Fruit fly (Drosophila melanogaster) ovary, adult (tissue): ENCODE results near the gene CG6678.

ENCODE experiments used
- CG17801 ChIP-seq: fragments of 200-800 bp; optimal IDR thresholded peaks from 2 replicates; lab custom pipeline; 2019; ENCODE audit warnings: missing biosample characterization, mild to moderate bottlenecking, missing genetic modification characterization, moderate library complexity; ENCODE audit not compliant: partially characterized antibody

The CG6678 gene

dm6 chr3R:21921363-21922208 is 34.8 kb downstream of the CG6678 start:
- TF ChIP-seq CG17801 (GFP tag; lab: Kevin White, UChicago) = no peak

DNA sequence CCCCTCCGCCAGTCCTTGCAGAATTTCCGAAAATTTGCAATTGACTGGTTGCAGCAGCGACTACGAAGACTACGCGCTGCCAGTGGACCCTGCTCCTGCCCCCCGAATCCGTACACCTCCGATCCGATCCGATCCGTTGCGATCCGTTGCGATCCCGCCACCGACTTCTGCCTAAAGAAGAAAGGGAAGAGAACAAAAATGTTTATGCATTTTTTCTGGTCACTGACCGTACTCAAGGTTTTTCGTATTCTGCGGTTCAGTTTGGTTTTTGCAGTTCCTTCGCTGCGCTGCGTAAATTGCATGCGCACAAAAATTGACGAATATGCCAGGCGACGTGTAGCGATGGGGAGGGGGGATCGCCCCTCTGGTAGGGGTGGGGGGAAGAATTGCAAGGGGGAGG is 35.4 kb downstream of the CG6678 start:
- no peak for TF ChIP-seq CG17801 (GFP tag; lab: Kevin White, UChicago)

DNA sequence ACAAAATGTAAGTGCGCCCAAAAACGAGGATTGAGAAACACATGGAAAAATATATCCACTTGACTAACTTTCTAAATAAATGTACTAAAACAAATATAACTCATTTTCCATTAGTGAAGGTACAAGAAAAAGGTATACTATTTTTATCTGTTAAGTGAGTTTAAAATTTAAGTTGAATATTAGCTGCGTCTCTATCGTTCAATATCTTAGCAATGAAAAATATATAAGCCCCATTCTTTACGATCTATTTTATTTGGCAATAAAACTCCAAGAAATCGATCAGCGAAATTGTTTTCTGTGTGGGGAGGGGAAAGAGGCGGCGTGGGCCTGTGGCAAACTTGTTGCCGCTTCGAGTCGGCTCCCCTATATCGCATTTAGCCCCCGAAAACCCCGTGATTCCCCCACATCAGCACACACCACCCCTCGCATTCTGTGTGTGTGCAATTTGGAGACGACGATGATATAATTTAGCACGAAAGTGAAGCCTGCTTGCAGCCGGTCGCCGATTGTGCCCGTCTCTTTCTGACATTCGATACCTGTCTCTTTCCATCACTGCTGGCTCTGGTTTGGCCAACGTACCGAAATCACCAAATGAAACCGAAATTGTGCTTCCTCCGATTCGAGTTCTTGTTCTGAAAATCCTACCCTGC is 36.0 kb downstream of the CG6678 start:
- no peak for TF ChIP-seq CG17801 (GFP tag; lab: Kevin White, UChicago)

- TF ChIP-seq CG17801 (GFP tag; lab: Kevin White, UChicago) = no peak
Observed at dm6 chr3R:21923742-21924141, 36.9 kb downstream of the CG6678 start.

- TF ChIP-seq CG17801 (GFP tag; lab: Kevin White, UChicago) = no peak
Observed at dm6 chr3R:21928214-21928613, 41.4 kb downstream of the CG6678 start.

DNA sequence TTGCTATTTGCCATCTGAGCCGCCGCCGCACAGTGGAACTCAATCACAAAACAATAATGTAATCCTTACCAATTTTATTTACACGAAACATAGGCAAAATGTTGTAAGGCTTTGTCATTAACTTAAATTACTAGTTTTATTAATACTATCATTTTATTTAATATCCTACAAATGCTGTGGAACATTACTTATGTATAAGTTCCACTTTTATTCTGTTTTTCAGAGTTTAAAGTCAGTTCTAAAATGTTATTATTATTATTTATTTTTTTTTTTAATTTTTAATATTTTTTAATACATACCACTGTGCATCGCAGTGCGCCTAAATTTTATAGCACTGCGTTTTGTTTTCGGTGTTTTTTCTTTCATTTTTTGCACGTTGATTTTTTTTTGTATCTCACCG is 44.5 kb downstream of the CG6678 start:
- peak; percentile 40 for TF ChIP-seq CG17801 (GFP tag; lab: Kevin White, UChicago)

DNA sequence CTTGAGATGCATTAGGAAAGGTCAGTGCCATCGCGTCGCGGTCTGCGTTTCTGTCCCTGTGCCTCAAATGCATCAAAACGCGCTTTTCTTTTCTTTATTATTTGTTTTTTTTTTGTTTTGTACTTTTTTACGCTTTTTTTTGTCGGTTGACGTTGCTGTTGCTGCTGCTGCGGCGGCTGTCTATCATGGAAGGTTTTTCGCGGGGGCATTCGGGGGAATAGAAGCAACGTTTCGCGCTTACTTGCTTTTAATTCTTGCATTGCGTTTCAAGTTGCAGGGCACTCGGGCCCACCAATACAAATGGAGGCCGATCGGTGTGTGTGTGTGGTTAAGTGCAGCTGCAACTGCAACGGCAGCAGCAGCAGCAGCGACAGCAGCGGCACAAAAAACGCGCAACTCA is 47.1 kb downstream of the CG6678 start:
- TF ChIP-seq CG17801 (GFP tag; lab: Kevin White, UChicago) = no peak

DNA sequence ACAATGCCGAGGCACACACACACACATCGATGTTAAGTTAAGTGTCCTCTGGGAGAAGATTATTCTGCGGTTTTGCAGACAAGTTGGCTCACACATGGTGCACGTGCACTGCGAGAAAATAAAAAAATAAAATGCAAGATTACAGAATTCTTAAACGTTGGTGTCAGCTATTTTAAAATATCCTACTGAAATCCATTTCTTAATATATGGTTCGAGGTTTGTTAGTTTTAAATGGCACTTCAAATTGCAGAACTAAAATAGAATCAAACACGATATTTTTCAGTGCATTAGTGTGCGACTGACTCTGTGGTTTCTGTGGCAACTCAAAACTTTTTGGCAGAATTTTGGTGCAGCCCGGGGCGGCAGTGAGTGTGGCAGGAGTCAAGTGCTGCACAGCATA is 48.4 kb downstream of the CG6678 start:
- no peak for TF ChIP-seq CG17801 (GFP tag; lab: Kevin White, UChicago)

DNA sequence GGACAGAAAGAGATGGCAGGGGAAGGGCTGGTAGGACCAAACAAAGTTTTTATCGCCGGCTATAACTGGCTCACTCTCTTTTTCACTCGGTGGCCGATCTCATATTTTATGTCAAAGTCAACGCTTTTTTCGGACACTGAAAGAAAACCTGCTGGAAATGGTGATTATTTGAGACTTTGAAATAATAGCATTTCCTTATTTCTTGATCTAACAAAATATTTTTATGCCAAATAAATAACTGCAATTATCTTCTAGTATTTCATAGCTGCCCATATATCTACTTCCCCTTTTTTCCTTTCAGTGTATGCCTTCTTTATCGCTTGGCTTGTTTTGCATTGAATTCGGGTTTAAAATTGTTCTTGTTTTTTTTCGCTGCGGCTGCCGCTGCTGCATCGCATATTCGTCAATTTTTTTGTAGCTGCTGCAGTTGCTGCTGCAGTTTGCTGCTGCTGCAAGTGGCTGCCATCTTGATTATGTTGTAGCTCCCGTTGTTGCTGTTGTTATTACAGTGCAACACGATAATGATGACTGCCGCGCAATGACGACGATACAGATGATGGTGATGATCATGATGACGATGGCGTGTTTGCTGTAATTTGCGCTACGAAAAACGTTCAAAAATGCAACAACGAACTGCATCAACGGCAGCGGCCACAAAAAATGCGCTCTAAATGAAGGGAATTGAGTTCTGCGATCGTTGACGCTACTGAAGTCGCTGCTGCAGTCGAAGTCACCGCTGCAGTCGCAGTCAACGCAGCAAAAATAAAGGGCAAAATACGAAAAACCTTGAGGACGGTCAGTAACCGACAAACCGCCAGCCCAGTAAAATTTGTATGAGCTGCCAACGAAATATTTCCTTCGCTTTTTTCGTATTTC is 50.5 kb downstream of the CG6678 start:
- peak; percentile 92 for TF ChIP-seq CG17801 (GFP tag; lab: Kevin White, UChicago)

DNA sequence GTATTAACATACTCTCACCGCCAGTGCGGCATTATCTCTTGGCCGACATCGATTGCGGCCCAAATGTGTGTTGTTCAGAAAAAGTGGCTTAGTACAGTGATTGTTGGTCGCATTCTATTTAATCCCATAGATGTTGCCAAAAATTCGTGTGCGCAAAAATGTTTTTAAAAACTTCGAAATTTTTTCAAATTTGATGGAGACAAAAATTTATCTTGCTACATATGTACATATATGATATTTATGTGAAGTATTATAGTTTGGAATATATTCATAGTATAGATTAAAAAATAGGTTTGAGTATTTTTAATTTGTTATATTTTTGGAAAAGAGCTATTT is 51.1 kb downstream of the CG6678 start:
- TF ChIP-seq CG17801 (GFP tag; lab: Kevin White, UChicago) = no peak

- no peak for TF ChIP-seq CG17801 (GFP tag; lab: Kevin White, UChicago)
Observed at dm6 chr3R:21938464-21939095, 51.8 kb downstream of the CG6678 start.

DNA sequence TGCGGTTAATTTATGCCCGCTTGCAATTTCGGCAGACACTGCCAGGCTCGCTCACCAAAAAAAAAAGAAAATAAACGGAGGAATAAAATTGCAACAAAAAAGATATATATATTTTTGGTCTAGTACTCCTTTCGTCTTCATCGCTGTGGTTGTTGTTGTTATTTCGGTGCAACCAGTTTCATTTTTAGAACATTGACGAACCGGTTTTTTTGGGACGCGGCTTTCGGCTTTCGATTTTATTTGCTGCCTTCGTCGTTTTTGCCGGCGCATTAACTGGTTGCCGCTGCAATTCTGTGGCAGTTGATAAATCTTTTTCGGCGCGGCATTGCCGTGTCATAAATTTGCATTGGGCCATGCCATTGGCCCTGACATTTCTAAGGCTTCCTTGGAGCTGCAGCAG is 52.3 kb downstream of the CG6678 start:
- TF ChIP-seq CG17801 (GFP tag; lab: Kevin White, UChicago) = no peak

DNA sequence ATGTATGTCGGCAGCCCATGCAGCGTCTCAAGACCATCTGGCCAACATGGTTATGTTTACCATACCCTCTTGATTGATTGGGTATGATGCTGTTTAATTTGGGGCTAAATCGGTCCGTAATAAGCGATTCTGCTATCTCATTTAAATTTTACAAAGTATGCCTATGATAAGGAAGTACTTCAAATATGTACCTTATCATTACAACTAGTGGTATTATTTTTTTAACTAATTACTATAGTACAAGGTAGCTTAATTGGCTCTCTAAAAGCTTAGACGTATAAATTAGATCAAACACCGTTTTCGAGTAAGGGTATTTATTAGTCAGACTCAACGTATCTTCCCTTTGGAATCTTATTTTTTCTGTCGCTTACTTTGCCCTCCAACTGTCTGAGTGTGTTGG is 53.3 kb downstream of the CG6678 start:
- no peak for TF ChIP-seq CG17801 (GFP tag; lab: Kevin White, UChicago)

- no peak for TF ChIP-seq CG17801 (GFP tag; lab: Kevin White, UChicago)
Observed at dm6 chr3R:21940884-21941390, 54.1 kb downstream of the CG6678 start.
